Fruit fly (Drosophila melanogaster) whole organism: ENCODE results near the gene eater.

ENCODE experiments used
- CG8478 ChIP-seq: fragments of >200 bp; optimal IDR thresholded peaks from 2 replicates; lab custom pipeline; 2018; ENCODE audit warnings: inconsistent platforms
- Dll ChIP-seq: fragments of >200 bp; optimal IDR thresholded peaks from 2 replicates; lab custom pipeline; 2017
- pan ChIP-seq: fragments of >200 bp; optimal IDR thresholded peaks from 2 replicates; lab custom pipeline; 2017
- psq ChIP-seq: fragments of >200 bp; optimal IDR thresholded peaks from 2 replicates; lab custom pipeline; 2017
- usp ChIP-seq: fragments of >200 bp; optimal IDR thresholded peaks from 2 replicates; lab custom pipeline; 2017; ENCODE audit warnings: missing biosample characterization, missing genetic modification characterization, mixed read lengths

DNA sequence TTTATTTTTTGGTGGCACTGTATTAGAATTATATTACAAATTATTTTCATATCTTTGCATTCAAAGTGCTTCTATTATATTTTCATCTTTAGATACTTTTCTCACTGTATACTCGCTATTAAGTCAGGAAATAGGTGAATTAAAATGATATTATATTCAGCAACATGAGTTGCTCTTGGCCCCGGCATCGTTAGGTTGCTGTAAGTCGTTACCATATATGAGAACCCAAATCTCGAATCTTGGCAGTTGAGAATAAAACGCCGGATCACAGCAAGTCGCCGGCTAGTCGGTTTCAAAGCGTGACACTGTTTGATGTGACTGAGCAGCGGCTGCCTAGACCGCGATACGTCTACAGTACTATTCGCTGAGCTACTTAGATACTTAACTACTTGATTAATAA is 5.2 kb downstream of the eater start, which contains the start of gene CG14259:
- TF ChIP-seq CG8478 (no peak), Dll (lab: Kevin White, UChicago) (no peak), pan (lab: Kevin White, UChicago) (no peak), usp (no peak), psq (lab: Kevin White, UChicago) (no peak)
